Worm (Caenorhabditis elegans) whole organism, L4 larva: ENCODE results near the gene lpin-1.

Experiments
- ama-1 ChIP-seq: fragments of 150-350 bp; optimal IDR thresholded peaks from 2 replicates; lab custom pipeline; 2014; ENCODE audit warnings: inconsistent platforms, mixed read lengths
- ceh-32 ChIP-seq: sonication (generic microtip); optimal IDR thresholded peaks from 2 replicates; lab custom pipeline; 2016; ENCODE audit warnings: mild to moderate bottlenecking, missing genetic modification characterization, missing compliant biosample characterization; ENCODE audit not compliant: poor library complexity
- dmd-9 ChIP-seq: fragments of 200-800 bp; sonication (Bioruptor generic); IDR thresholded peaks from 2 replicates; pipeline ENCODE4 v1.3.6; 2022; ENCODE audit warnings: missing genetic modification reagents, missing genetic modification characterization, missing compliant biosample characterization
- dpl-1 ChIP-seq: fragments of 150-350 bp; optimal IDR thresholded peaks from 2 replicates; lab custom pipeline; 2014; ENCODE audit warnings: missing biosample characterization, missing genetic modification reagents, missing genetic modification characterization
- egl-43 ChIP-seq: fragments of 200-800 bp; sonication (Bioruptor generic); IDR thresholded peaks from 2 replicates; pipeline ENCODE4 v1.3.6; 2022; ENCODE audit warnings: missing genetic modification reagents, missing genetic modification characterization, missing compliant biosample characterization
- fos-1 ChIP-seq: fragments of 150-350 bp; optimal IDR thresholded peaks from 2 replicates; lab custom pipeline; 2014; ENCODE audit warnings: missing biosample characterization, missing genetic modification characterization
- madf-9 ChIP-seq: fragments of 200-800 bp; sonication (Bioruptor generic); conservative IDR thresholded peaks from 2 replicates; pipeline ENCODE4 v1.3.6; 2022; ENCODE audit warnings: missing genetic modification reagents, missing genetic modification characterization, missing compliant biosample characterization
- mep-1 ChIP-seq: fragments of 150-350 bp; sonication (generic microtip); optimal IDR thresholded peaks from 3 replicates; lab custom pipeline; 2014; ENCODE audit warnings: missing biosample characterization, missing genetic modification characterization
- nhr-25 ChIP-seq: sonication (generic microtip); optimal IDR thresholded peaks from 2 replicates; lab custom pipeline; 2017; ENCODE audit warnings: missing genetic modification characterization, mild to moderate bottlenecking, missing compliant biosample characterization, antibody characterized with exemption, moderate library complexity, borderline replicate concordance; ENCODE audit not compliant: insufficient read depth
- pha-4 ChIP-seq, 2 experiments: fragments of 150-350 bp in 1 of 2; fragments of 200-800 bp in 1 of 2; sonication (Bioruptor generic) in 1 of 2; IDR thresholded peaks in 1 of 2; optimal IDR thresholded peaks in 1 of 2; 2 replicates each; pipeline versions ENCODE4 v1.3.6 to Lab custom; 2014 to 2022; ENCODE audit warnings: missing genetic modification characterization in 2 of 2, missing genetic modification reagents in 2 of 2, missing biosample characterization in 1 of 2, missing compliant biosample characterization in 1 of 2
- php-3 ChIP-seq: fragments of 200-800 bp; sonication (Bioruptor generic); IDR thresholded peaks from 2 replicates; pipeline ENCODE4 v1.3.6; 2022; ENCODE audit warnings: missing genetic modification reagents, missing genetic modification characterization, missing compliant biosample characterization
- rbr-2 ChIP-seq: sonication (generic microtip); optimal IDR thresholded peaks from 2 replicates; lab custom pipeline; 2016; ENCODE audit warnings: missing genotype, missing genetic modification characterization, missing compliant biosample characterization
- skn-1 ChIP-seq: fragments of 150-350 bp; optimal IDR thresholded peaks from 2 replicates; lab custom pipeline; 2014; ENCODE audit warnings: missing biosample characterization, missing genetic modification characterization
- unc-62 ChIP-seq, 3 experiments: fragments of 150-350 bp in 1 of 3; sonication (generic microtip); optimal IDR thresholded peaks in 2 of 3; peaks in 1 of 3; 1 replicate in 1 of 3; 2 replicates in 2 of 3; lab custom pipeline; 2014 to 2017; ENCODE audit warnings: missing biosample characterization in 3 of 3, missing genetic modification characterization in 3 of 3, missing genetic modification reagents in 3 of 3, missing genotype in 1 of 3

ce11 chrV:13660660-13661325 lies 6.9 kb upstream of the lpin-1 start, which contains the start of gene letm-1:
- no peak for TF ChIP-seq madf-9 (GFP tag; lab: Robert Waterston, UW)
- no peak for TF ChIP-seq rbr-2 (tag; lab: Kevin White, UChicago)
- TF ChIP-seq nhr-25 (tag; lab: Kevin White, UChicago), result no peak
- peak in 1 of 2 experiments; percentile 33 for TF ChIP-seq unc-62 (GFP tag; optimal IDR thresholded peaks at IDR 0.05 in 1 of 2; lab: Kevin White, UChicago)
- TF ChIP-seq unc-62 (tag; optimal IDR thresholded peaks at IDR 0.05; lab: Kevin White, UChicago), result no peak
- TF ChIP-seq pha-4 (GFP tag; IDR thresholded peaks at IDR 0.05; lab: Robert Waterston, UW), result no peak
- TF ChIP-seq pha-4 (tag; optimal IDR thresholded peaks at IDR 0.05; lab: Kevin White, UChicago), result no peak
- no peak for TF ChIP-seq skn-1 (tag; lab: Kevin White, UChicago)
- no peak for TF ChIP-seq dmd-9 (GFP tag; lab: Robert Waterston, UW)
- no peak for TF ChIP-seq fos-1 (tag; lab: Kevin White, UChicago)
- TF ChIP-seq egl-43 (GFP tag; lab: Robert Waterston, UW), result no peak
- no peak for TF ChIP-seq ama-1
- TF ChIP-seq php-3, result no peak
- TF ChIP-seq mep-1 (tag; lab: Kevin White, UChicago), result peak; percentile 17
- no peak for TF ChIP-seq ceh-32 (tag; lab: Kevin White, UChicago)
- no peak for TF ChIP-seq dpl-1
